Worm (Caenorhabditis elegans) whole organism, L2 larva: ENCODE results near the gene unc-31.

ENCODE experiments used
- aly-2 ChIP-seq: fragments of 150-350 bp; optimal IDR thresholded peaks from 2 replicates; lab custom pipeline; 2014; ENCODE audit warnings: missing biosample characterization, missing genetic modification characterization
- fos-1 ChIP-seq: fragments of 150-350 bp; optimal IDR thresholded peaks from 2 replicates; lab custom pipeline; 2014; ENCODE audit warnings: missing biosample characterization, missing genetic modification characterization
- lsy-2 ChIP-seq, 2 experiments: fragments of 150-350 bp in 1 of 2; sonication (generic microtip) in 1 of 2; optimal IDR thresholded peaks; 2 replicates each; lab custom pipeline; 2014 to 2017; ENCODE audit warnings: missing biosample characterization in 2 of 2, missing genetic modification characterization in 2 of 2
- mbf-1 ChIP-seq: sonication (generic microtip); optimal IDR thresholded peaks from 2 replicates; lab custom pipeline; 2017; ENCODE audit warnings: missing biosample characterization, missing genetic modification characterization
- nhr-25 ChIP-seq: fragments of 150-350 bp; sonication (generic microtip); optimal IDR thresholded peaks from 3 replicates; lab custom pipeline; 2014; ENCODE audit warnings: missing biosample characterization, missing genetic modification characterization
- snpc-4 ChIP-seq: fragments of 150-350 bp; optimal IDR thresholded peaks from 2 replicates; lab custom pipeline; 2014; ENCODE audit warnings: missing biosample characterization, missing genetic modification characterization
- unc-62 ChIP-seq: fragments of 150-350 bp; optimal IDR thresholded peaks from 2 replicates; lab custom pipeline; 2014; ENCODE audit warnings: missing biosample characterization, missing genetic modification reagents, missing genetic modification characterization

DNA sequence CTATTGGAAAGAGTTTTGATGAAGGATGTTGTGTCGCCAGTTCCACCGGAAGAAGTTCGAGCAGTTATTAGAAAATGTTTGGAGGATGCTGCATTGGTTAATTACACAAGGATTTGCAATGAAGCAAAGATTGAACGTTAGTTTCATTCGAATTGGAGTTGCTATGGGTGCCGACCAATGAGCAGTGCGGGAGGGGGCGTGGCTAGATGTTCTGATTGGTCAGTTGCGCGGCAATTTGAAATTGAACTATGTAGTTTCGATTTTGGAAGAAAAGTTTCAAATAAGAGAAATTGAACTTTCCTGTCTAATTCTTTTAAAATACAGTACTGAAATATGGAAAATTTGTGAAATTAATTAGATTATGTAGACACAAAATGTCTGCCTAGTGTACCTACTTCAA is 9.5 kb downstream of the unc-31 start:
- no peak for TF ChIP-seq aly-2 (tag; lab: Kevin White, UChicago)
- TF ChIP-seq nhr-25 = no peak
- TF ChIP-seq lsy-2 (tag; optimal IDR thresholded peaks at IDR 0.05; lab: Kevin White, UChicago) = no peak
- no peak for TF ChIP-seq snpc-4 (tag; lab: Kevin White, UChicago)
- no peak for TF ChIP-seq fos-1
- no peak for TF ChIP-seq unc-62
- TF ChIP-seq mbf-1 (tag; lab: Kevin White, UChicago) = no peak
